Fruit fly (Drosophila melanogaster) whole organism, prepupa: Measurements from ENCODE around the gene CG32121.

Source experiments
- CG10631 ChIP-seq: fragments of 200-800 bp; sonication (Bioruptor generic); optimal IDR thresholded peaks from 2 replicates; lab custom pipeline; 2016; ENCODE audit warnings: missing biosample characterization, missing genetic modification characterization
- CG10669 ChIP-seq: fragments of 200-800 bp; sonication (Bioruptor generic); optimal IDR thresholded peaks from 3 replicates; lab custom pipeline; 2018; ENCODE audit warnings: missing biosample characterization, mild to moderate bottlenecking, missing genetic modification characterization, moderate library complexity
- CG11294 ChIP-seq: fragments of 200-800 bp; sonication (Bioruptor generic); IDR thresholded peaks from 2 replicates; pipeline ENCODE4 v1.3.6; 2022; ENCODE audit warnings: missing biosample characterization, missing genetic modification characterization
- CG11902 ChIP-seq: fragments of 200-800 bp; sonication (Bioruptor generic); optimal IDR thresholded peaks from 3 replicates; lab custom pipeline; 2016; ENCODE audit warnings: missing biosample characterization, missing genetic modification characterization
- CG1621 ChIP-seq: fragments of 200-800 bp; sonication (Bioruptor generic); optimal IDR thresholded peaks from 3 replicates; lab custom pipeline; 2018; ENCODE audit warnings: missing biosample characterization, mild to moderate bottlenecking, missing genetic modification characterization
- CG16779 ChIP-seq: fragments of 200-800 bp; sonication (Bioruptor generic); optimal IDR thresholded peaks from 3 replicates; lab custom pipeline; 2017; ENCODE audit warnings: missing biosample characterization, mild to moderate bottlenecking, missing genetic modification characterization
- CG3032 ChIP-seq: fragments of 200-800 bp; optimal IDR thresholded peaks from 2 replicates; lab custom pipeline; 2019; ENCODE audit warnings: missing biosample characterization, mild to moderate bottlenecking, missing genetic modification characterization, moderate library complexity
- CG34406 ChIP-seq: fragments of 200-800 bp; sonication (Bioruptor generic); optimal IDR thresholded peaks from 3 replicates; lab custom pipeline; 2016; ENCODE audit warnings: missing biosample characterization, missing genetic modification characterization
- CG3919 ChIP-seq: fragments of 200-800 bp; sonication (Bioruptor generic); optimal IDR thresholded peaks from 3 replicates; lab custom pipeline; 2016; ENCODE audit warnings: missing biosample characterization, missing genetic modification characterization
- CG6163 ChIP-seq: fragments of 200-800 bp; sonication (Bioruptor generic); IDR thresholded peaks from 3 replicates; pipeline ENCODE4 v1.3.6; 2022; ENCODE audit warnings: missing biosample characterization, missing genetic modification characterization
- CG6276 ChIP-seq: fragments of 200-800 bp; sonication (Bioruptor generic); optimal IDR thresholded peaks from 2 replicates; lab custom pipeline; 2017; ENCODE audit warnings: missing biosample characterization, mild to moderate bottlenecking, missing genetic modification characterization
- CG6792 ChIP-seq: fragments of 200-800 bp; sonication (Bioruptor generic); optimal IDR thresholded peaks from 3 replicates; lab custom pipeline; 2016; ENCODE audit warnings: missing biosample characterization, missing genetic modification characterization
- CG6808 ChIP-seq: fragments of 200-800 bp; sonication (Bioruptor generic); optimal IDR thresholded peaks from 3 replicates; lab custom pipeline; 2017; ENCODE audit warnings: missing biosample characterization, missing genetic modification characterization, mild to moderate bottlenecking, moderate library complexity, missing genetic modification reagents
- CG6854 ChIP-seq: fragments of 200-800 bp; sonication (Bioruptor generic); optimal IDR thresholded peaks from 2 replicates; lab custom pipeline; 2017; ENCODE audit warnings: missing biosample characterization, mild to moderate bottlenecking, missing genetic modification characterization
- CG7368 ChIP-seq: fragments of 200-800 bp; sonication (Bioruptor generic); optimal IDR thresholded peaks from 3 replicates; lab custom pipeline; 2016; ENCODE audit warnings: missing biosample characterization, missing genetic modification characterization
- CG8119 ChIP-seq: fragments of 200-800 bp; sonication (Bioruptor generic); IDR thresholded peaks from 3 replicates; pipeline ENCODE4 v1.3.6; 2022; ENCODE audit warnings: missing biosample characterization, missing genetic modification characterization
- CG8319 ChIP-seq: fragments of 200-800 bp; sonication (Bioruptor generic); optimal IDR thresholded peaks from 3 replicates; lab custom pipeline; 2016; ENCODE audit warnings: missing biosample characterization, missing genetic modification characterization
- CG9139 ChIP-seq: fragments of 200-800 bp; sonication (Bioruptor generic); optimal IDR thresholded peaks from 3 replicates; lab custom pipeline; 2017; ENCODE audit warnings: missing biosample characterization, mild to moderate bottlenecking, missing genetic modification characterization
- Eip75B ChIP-seq: fragments of 200-800 bp; sonication (Bioruptor generic); optimal IDR thresholded peaks from 3 replicates; lab custom pipeline; 2016; ENCODE audit warnings: missing biosample characterization, missing genetic modification characterization
- Eip78C ChIP-seq: fragments of 200-800 bp; sonication (Bioruptor generic); peaks from one replicate; lab custom pipeline; 2016; ENCODE audit warnings: missing biosample characterization, missing genetic modification characterization
- Eip93F ChIP-seq: fragments of 200-800 bp; sonication (Bioruptor generic); optimal IDR thresholded peaks from 2 replicates; lab custom pipeline; 2016; ENCODE audit warnings: missing biosample characterization, mild to moderate bottlenecking, missing genetic modification characterization
- Ets96B ChIP-seq: fragments of 200-800 bp; optimal IDR thresholded peaks from 2 replicates; lab custom pipeline; 2019; ENCODE audit warnings: missing biosample characterization, mild to moderate bottlenecking, missing genetic modification characterization, moderate library complexity
- Gug ChIP-seq: fragments of 200-800 bp; sonication (Bioruptor generic); IDR thresholded peaks from 2 replicates; pipeline ENCODE4 v1.3.6; 2022; ENCODE audit warnings: missing biosample characterization, missing genetic modification characterization
- Hr38 ChIP-seq: sonication (Bioruptor generic); optimal IDR thresholded peaks from 2 replicates; lab custom pipeline; 2016; ENCODE audit warnings: missing biosample characterization, missing genetic modification characterization
- Hr39 ChIP-seq: fragments of 200-800 bp; sonication (Bioruptor generic); optimal IDR thresholded peaks from 2 replicates; lab custom pipeline; 2016; ENCODE audit warnings: missing biosample characterization, missing genetic modification characterization
- Hr4 ChIP-seq: fragments of 200-800 bp; sonication (Bioruptor generic); optimal IDR thresholded peaks from 3 replicates; lab custom pipeline; 2016; ENCODE audit warnings: missing biosample characterization, missing genetic modification characterization
- Met ChIP-seq: fragments of 200-800 bp; sonication (Bioruptor generic); optimal IDR thresholded peaks from 3 replicates; lab custom pipeline; 2016; ENCODE audit warnings: missing biosample characterization, missing genetic modification characterization
- Smox ChIP-seq: fragments of 200-800 bp; sonication (Bioruptor generic); optimal IDR thresholded peaks from 3 replicates; lab custom pipeline; 2016; ENCODE audit warnings: missing biosample characterization, missing genetic modification characterization
- Sox102F ChIP-seq: fragments of 200-800 bp; sonication (Bioruptor generic); optimal IDR thresholded peaks from 2 replicates; lab custom pipeline; 2016; ENCODE audit warnings: missing biosample characterization, mild to moderate bottlenecking, missing genetic modification characterization
- Sox14 ChIP-seq: fragments of 200-800 bp; sonication (Bioruptor generic); optimal IDR thresholded peaks from 3 replicates; lab custom pipeline; 2016; ENCODE audit warnings: missing biosample characterization, missing genetic modification characterization
- Sox15 ChIP-seq: fragments of 200-800 bp; sonication (Bioruptor generic); optimal IDR thresholded peaks from 3 replicates; lab custom pipeline; 2016; ENCODE audit warnings: missing biosample characterization, missing genetic modification characterization
- achi ChIP-seq: fragments of 200-800 bp; sonication (Bioruptor generic); optimal IDR thresholded peaks from 3 replicates; lab custom pipeline; 2016; ENCODE audit warnings: missing biosample characterization, missing genetic modification characterization
- acj6 ChIP-seq: fragments of 200-800 bp; sonication (Bioruptor generic); optimal IDR thresholded peaks from 3 replicates; lab custom pipeline; 2016; ENCODE audit warnings: missing biosample characterization, missing genetic modification characterization
- cyc ChIP-seq: fragments of 200-800 bp; sonication (Bioruptor generic); optimal IDR thresholded peaks from 3 replicates; lab custom pipeline; 2016; ENCODE audit warnings: missing biosample characterization, missing genetic modification characterization
- dac ChIP-seq: fragments of 200-800 bp; sonication (Bioruptor generic); optimal IDR thresholded peaks from 2 replicates; lab custom pipeline; 2017; ENCODE audit warnings: missing biosample characterization, mild to moderate bottlenecking, missing genetic modification characterization
- eg ChIP-seq: fragments of 200-800 bp; sonication (Bioruptor generic); IDR thresholded peaks from 3 replicates; pipeline ENCODE4 v1.3.6; 2022; ENCODE audit warnings: missing biosample characterization, missing genetic modification characterization
- esn ChIP-seq: fragments of 200-800 bp; sonication (Bioruptor generic); optimal IDR thresholded peaks from 2 replicates; lab custom pipeline; 2016; ENCODE audit warnings: missing biosample characterization, mild to moderate bottlenecking, missing genetic modification characterization, moderate library complexity
- fd59A ChIP-seq: fragments of 200-800 bp; sonication (Bioruptor generic); optimal IDR thresholded peaks from 2 replicates; lab custom pipeline; 2017; ENCODE audit warnings: missing biosample characterization, mild to moderate bottlenecking, missing genetic modification characterization, missing genetic modification reagents
- fkh ChIP-seq: fragments of 200-800 bp; sonication (Bioruptor generic); optimal IDR thresholded peaks from 3 replicates; lab custom pipeline; 2017; ENCODE audit warnings: missing biosample characterization, mild to moderate bottlenecking, missing genetic modification characterization, moderate library complexity
- net ChIP-seq: fragments of 200-800 bp; sonication (Bioruptor generic); optimal IDR thresholded peaks from 3 replicates; lab custom pipeline; 2016; ENCODE audit warnings: missing biosample characterization, missing genetic modification characterization
- salr ChIP-seq, 2 experiments: fragments of 200-800 bp; sonication (Bioruptor generic); optimal IDR thresholded peaks; 3 replicates each; lab custom pipeline; 2016 to 2018; ENCODE audit warnings: missing biosample characterization in 2 of 2, missing genetic modification characterization in 2 of 2, mild to moderate bottlenecking in 1 of 2
- spab ChIP-seq: fragments of 200-800 bp; sonication (Bioruptor generic); optimal IDR thresholded peaks from 2 replicates; lab custom pipeline; 2017; ENCODE audit warnings: missing biosample characterization, mild to moderate bottlenecking, missing genetic modification characterization, missing genetic modification reagents
- ss ChIP-seq, 2 experiments: fragments of 200-800 bp; sonication (Bioruptor generic); optimal IDR thresholded peaks; 2 replicates in 1 of 2; 3 replicates in 1 of 2; lab custom pipeline; 2017 to 2018; ENCODE audit warnings: mild to moderate bottlenecking in 2 of 2, missing biosample characterization in 2 of 2, missing genetic modification characterization in 2 of 2, moderate library complexity in 1 of 2
- topi ChIP-seq: fragments of 200-800 bp; sonication (Bioruptor generic); optimal IDR thresholded peaks from 3 replicates; lab custom pipeline; 2016; ENCODE audit warnings: missing biosample characterization, missing genetic modification characterization
- vri ChIP-seq: fragments of 200-800 bp; sonication (Bioruptor generic); optimal IDR thresholded peaks from 3 replicates; lab custom pipeline; 2016; ENCODE audit warnings: missing biosample characterization, mild to moderate bottlenecking, missing genetic modification characterization

The CG32121 gene

dm6 chr3L:13422286-13422787 lies at the start of gene CG32121:
Gene CG32121 (minus strand): TSS chr3L:13422336.
- no peak for TF ChIP-seq esn (GFP tag; lab: Kevin White, UChicago)
- no peak for TF ChIP-seq topi (GFP tag; lab: Kevin White, UChicago)
- TF ChIP-seq achi, result no peak
- TF ChIP-seq Hr4 (GFP tag; lab: Kevin White, UChicago), result no peak
- no peak for TF ChIP-seq CG10669 (GFP tag; lab: Kevin White, UChicago)
- no peak for TF ChIP-seq vri (GFP tag; lab: Kevin White, UChicago)

dm6 chr3L:13457133-13457532 lies 35.0 kb upstream of the CG32121 start, which contains the start of gene CG10116:
Gene CG10116 (minus strand): TSS chr3L:13457238.
- no peak for TF ChIP-seq salr (GFP tag; optimal IDR thresholded peaks at IDR 0.05; lab: Kevin White, UChicago)
- TF ChIP-seq fd59A (GFP tag; lab: Kevin White, UChicago), result no peak
- no peak for TF ChIP-seq Eip75B (GFP tag; lab: Kevin White, UChicago)
- no peak for TF ChIP-seq CG34406
- no peak for TF ChIP-seq Hr39
- no peak for TF ChIP-seq CG7368
- TF ChIP-seq esn (GFP tag; lab: Kevin White, UChicago), result no peak
- no peak for TF ChIP-seq CG6792

DNA sequence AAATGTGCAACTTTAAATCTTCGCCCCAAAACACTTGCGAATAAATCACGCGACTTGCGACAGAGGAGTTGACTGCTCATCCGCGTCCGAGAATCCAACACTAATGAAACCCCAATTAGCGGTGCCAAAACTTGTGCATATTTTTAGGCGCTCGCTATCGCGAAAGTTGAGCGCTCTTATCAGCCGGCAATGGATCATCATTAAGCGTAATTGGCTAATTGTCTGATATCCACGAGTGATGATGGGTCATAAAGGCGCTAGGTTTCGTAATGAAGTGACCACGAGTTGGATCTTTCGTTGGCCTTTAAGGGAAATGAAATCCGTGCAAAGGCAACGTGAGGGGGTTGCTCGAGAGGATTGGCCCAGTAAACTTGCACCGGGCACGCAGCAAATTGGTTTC lies 32.6 kb upstream of the CG32121 start:
- TF ChIP-seq net (GFP tag; lab: Kevin White, UChicago) (no peak), vri (GFP tag; lab: Kevin White, UChicago) (peak; percentile 14)

DNA sequence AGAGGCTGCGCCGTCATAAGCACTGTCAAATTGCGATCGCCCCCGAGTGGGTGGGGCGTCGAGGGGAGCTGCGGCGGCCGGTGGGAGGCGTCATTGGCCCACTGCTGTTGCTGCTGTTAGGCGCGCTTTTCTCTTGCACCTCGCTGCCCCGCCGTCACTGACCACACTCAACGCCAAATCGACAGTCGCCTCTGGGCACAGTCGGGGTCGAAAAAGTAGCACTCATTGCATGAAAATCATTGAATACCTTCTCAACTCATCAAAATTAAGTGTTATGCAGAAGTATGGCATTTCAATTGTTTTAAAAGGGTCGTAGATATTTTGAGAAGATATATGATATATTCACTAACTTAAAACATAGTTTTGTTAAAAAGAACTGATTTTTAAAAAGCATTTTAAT lies 30.1 kb upstream of the CG32121 start:
- TF ChIP-seq eg (GFP tag; lab: Robert Waterston, UW) (peak; percentile 69), CG11902 (GFP tag; lab: Kevin White, UChicago) (no peak), net (GFP tag; lab: Kevin White, UChicago) (peak; percentile 17), Eip78C (GFP tag; lab: Kevin White, UChicago) (peak; percentile 20), Met (GFP tag; lab: Kevin White, UChicago) (no peak), Hr38 (GFP tag; lab: Kevin White, UChicago) (no peak), spab (GFP tag; lab: Kevin White, UChicago) (no peak), Ets96B (tag; lab: Kevin White, UChicago) (no peak), fkh (GFP tag; lab: Kevin White, UChicago) (no peak), Sox14 (GFP tag; lab: Kevin White, UChicago) (no peak), Gug (GFP tag; lab: Robert Waterston, UW) (no peak), CG7368 (no peak), acj6 (GFP tag; lab: Kevin White, UChicago) (no peak), CG34406 (no peak), CG8119 (GFP tag; lab: Robert Waterston, UW) (0 out of 3 replicates have a peak, but pooled peaks have one; percentile 30), CG6808 (GFP tag; lab: Kevin White, UChicago) (no peak), Eip93F (GFP tag; lab: Kevin White, UChicago) (no peak), Sox102F (GFP tag; lab: Kevin White, UChicago) (no peak), CG9139 (GFP tag; lab: Kevin White, UChicago) (no peak), CG3032 (no peak), CG6276 (GFP tag; lab: Kevin White, UChicago) (peak; percentile 57), salr (GFP tag; optimal IDR thresholded peaks at IDR 0.05; lab: Kevin White, UChicago) (peak in 1 of 2 experiments; percentile 24), CG3919 (GFP tag; lab: Kevin White, UChicago) (no peak), fd59A (GFP tag; lab: Kevin White, UChicago) (no peak), CG6163 (GFP tag; lab: Robert Waterston, UW) (0 out of 3 replicates have a peak, but pooled peaks have one; percentile 19), dac (no peak), CG1621 (tag; lab: Kevin White, UChicago) (no peak), CG16779 (tag; lab: Kevin White, UChicago) (no peak), CG6854 (no peak), CG8319 (GFP tag; lab: Kevin White, UChicago) (no peak), CG11294 (peak; percentile 12; the same call in 1 of the 2 replicates), Eip75B (GFP tag; lab: Kevin White, UChicago) (no peak), Hr39 (peak; percentile 18), Smox (GFP tag; lab: Kevin White, UChicago) (no peak), CG10631 (GFP tag; lab: Kevin White, UChicago) (no peak), topi (GFP tag; lab: Kevin White, UChicago) (no peak), Sox15 (GFP tag; lab: Kevin White, UChicago) (no peak), ss (GFP tag; optimal IDR thresholded peaks at IDR 0.05; lab: Kevin White, UChicago) (no peak), cyc (no peak), esn (GFP tag; lab: Kevin White, UChicago) (no peak)
